Worm (Caenorhabditis elegans) whole organism, young adult: ENCODE results near the gene F32H5.3.

Experiments used
- F22D6.2 ChIP-seq: sonication (generic microtip); optimal IDR thresholded peaks from 2 replicates; lab custom pipeline; 2016; ENCODE audit warnings: mild to moderate bottlenecking, missing genetic modification characterization, missing compliant biosample characterization
- F33H1.4 ChIP-seq: fragments of 200-800 bp; sonication (Bioruptor generic); IDR thresholded peaks from 2 replicates; pipeline ENCODE4 v1.3.6; 2022; ENCODE audit warnings: missing genetic modification reagents, missing genetic modification characterization, missing compliant biosample characterization
- ccch-3 ChIP-seq: fragments of 200-800 bp; sonication (Bioruptor generic); optimal IDR thresholded peaks from 2 replicates; lab custom pipeline; 2018; ENCODE audit warnings: mild to moderate bottlenecking, missing genetic modification characterization, missing compliant biosample characterization
- ets-4 ChIP-seq: fragments of 200-800 bp; sonication (Bioruptor generic); optimal IDR thresholded peaks from 2 replicates; lab custom pipeline; 2018; ENCODE audit warnings: mild to moderate bottlenecking, missing genetic modification characterization, missing compliant biosample characterization
- him-1 ChIP-seq: sonication (generic microtip); optimal IDR thresholded peaks from 2 replicates; lab custom pipeline; 2016; ENCODE audit warnings: missing genotype, missing genetic modification reagents, missing genetic modification characterization, missing compliant biosample characterization
- mxl-1 ChIP-seq: sonication (generic microtip); optimal IDR thresholded peaks from 2 replicates; lab custom pipeline; 2016; ENCODE audit warnings: missing genetic modification characterization, missing compliant biosample characterization
- nhr-80 ChIP-seq: sonication (generic microtip); optimal IDR thresholded peaks from 2 replicates; lab custom pipeline; 2016; ENCODE audit warnings: missing genetic modification characterization, missing compliant biosample characterization
- nhr-90 ChIP-seq: sonication (generic microtip); optimal IDR thresholded peaks from 2 replicates; lab custom pipeline; 2016; ENCODE audit warnings: missing genotype, mild to moderate bottlenecking, missing genetic modification characterization, missing compliant biosample characterization
- rec-8 ChIP-seq, 2 experiments: sonication (generic microtip); optimal IDR thresholded peaks; 2 replicates each; lab custom pipeline; 2016; ENCODE audit warnings: mild to moderate bottlenecking in 2 of 2, missing genetic modification characterization in 2 of 2, missing genetic modification reagents in 2 of 2, missing genotype in 2 of 2, missing biosample characterization in 1 of 2, missing compliant biosample characterization in 1 of 2, moderate library complexity in 1 of 2

DNA sequence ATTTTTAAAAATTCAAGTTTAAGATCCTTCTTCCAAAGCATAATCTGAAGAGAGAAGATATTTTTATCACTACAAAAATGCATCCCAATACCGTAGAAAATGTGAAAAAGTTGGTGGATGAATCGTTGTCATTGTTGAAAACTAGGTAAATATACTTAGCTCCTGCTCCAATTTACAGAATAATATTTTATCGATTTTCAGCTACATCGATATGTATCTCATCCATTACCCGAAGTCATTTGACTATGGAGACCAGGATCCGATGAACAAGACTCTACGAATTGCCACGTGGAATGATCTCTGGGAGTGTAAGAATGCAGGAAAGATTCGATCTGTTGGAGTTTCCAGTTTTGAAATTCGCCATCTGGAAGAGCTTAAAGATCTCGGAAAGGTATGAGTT is 49.3 kb downstream of the F32H5.3 start:
- TF ChIP-seq him-1 (tag; lab: Kevin White, UChicago), result no peak
- TF ChIP-seq F33H1.4, result no peak
- no peak for TF ChIP-seq ccch-3 (GFP tag; lab: Kevin White, UChicago)
- no peak for TF ChIP-seq nhr-80 (tag; lab: Kevin White, UChicago)
- no peak for TF ChIP-seq ets-4 (GFP tag; lab: Kevin White, UChicago)
- TF ChIP-seq nhr-90 (tag; lab: Kevin White, UChicago), result no peak
- TF ChIP-seq mxl-1, result no peak
- no peak for TF ChIP-seq rec-8 (tag; optimal IDR thresholded peaks at IDR 0.05; lab: Kevin White, UChicago)
- no peak for TF ChIP-seq F22D6.2 (tag; lab: Kevin White, UChicago)
